Worm (Caenorhabditis elegans): Measurements from ENCODE around the gene K01D12.5.

K01D12.5 gene

ce11 chrV:12406514-12406913, 8.9 kb downstream of the K01D12.5 start:
- no peak for TF ChIP-seq unc-39 (tag; optimal IDR thresholded peaks at IDR 0.05)
- TF ChIP-seq sptf-1 (tag; optimal IDR thresholded peaks at IDR 0.05) = peak; percentile 11
- TF ChIP-seq hlh-1 (tag; optimal IDR thresholded peaks at IDR 0.05) = no peak
- no peak for TF ChIP-seq unc-62 (GFP tag; optimal IDR thresholded peaks at IDR 0.05)
- no peak for TF ChIP-seq ceh-83 (GFP tag; optimal IDR thresholded peaks at IDR 0.05)

ce11 chrV:12408525-12408924, 10.9 kb downstream of the K01D12.5 start, which contains the start of gene cdr-4:
Gene cdr-4 (minus strand): TSS chrV:12408625.
- no peak for TF ChIP-seq nhr-237 (tag; optimal IDR thresholded peaks at IDR 0.05)
- TF ChIP-seq blmp-1 (tag; optimal IDR thresholded peaks at IDR 0.05) = no peak
- no peak for TF ChIP-seq lin-32 (GFP tag; optimal IDR thresholded peaks at IDR 0.05)
- TF ChIP-seq lsy-2 (tag; optimal IDR thresholded peaks at IDR 0.05) = no peak
- TF ChIP-seq tbx-8 (GFP tag; optimal IDR thresholded peaks at IDR 0.05) = no peak
- no peak for TF ChIP-seq ceh-43 (GFP tag; optimal IDR thresholded peaks at IDR 0.05)
- no peak for TF ChIP-seq mab-5 (tag; optimal IDR thresholded peaks at IDR 0.05)
- no peak for TF ChIP-seq ztf-11 (tag; optimal IDR thresholded peaks at IDR 0.05)
- TF ChIP-seq hlh-1 (tag; optimal IDR thresholded peaks at IDR 0.05) = no peak
- TF ChIP-seq pha-4 (tag; optimal IDR thresholded peaks at IDR 0.05) = no peak
- TF ChIP-seq nhr-76 (tag; optimal IDR thresholded peaks at IDR 0.05) = no peak
- TF ChIP-seq snpc-4 (tag; optimal IDR thresholded peaks at IDR 0.05) = no peak
- TF ChIP-seq ceh-83 (GFP tag; optimal IDR thresholded peaks at IDR 0.05) = no peak
- TF ChIP-seq elt-3 (tag; optimal IDR thresholded peaks at IDR 0.05) = no peak
- TF ChIP-seq bed-3 (GFP tag; optimal IDR thresholded peaks at IDR 0.05) = no peak
- TF ChIP-seq nhr-2 (tag; optimal IDR thresholded peaks at IDR 0.05) = no peak
- no peak for TF ChIP-seq ces-1 (GFP tag; optimal IDR thresholded peaks at IDR 0.05)
- no peak for TF ChIP-seq nhr-28 (tag; optimal IDR thresholded peaks at IDR 0.05)
- no peak for TF ChIP-seq nhr-12 (tag; optimal IDR thresholded peaks at IDR 0.05)

ce11 chrV:12408996-12409395, 11.4 kb downstream of the K01D12.5 start:
- TF ChIP-seq lin-13 (tag; optimal IDR thresholded peaks at IDR 0.05) (no peak), zip-8 (tag; optimal IDR thresholded peaks at IDR 0.05) (no peak), nhr-2 (tag; optimal IDR thresholded peaks at IDR 0.05) (no peak), nhr-237 (tag; optimal IDR thresholded peaks at IDR 0.05) (no peak), bed-3 (GFP tag; optimal IDR thresholded peaks at IDR 0.05) (no peak), lsy-2 (tag; optimal IDR thresholded peaks at IDR 0.05) (no peak)

ce11 chrV:12410416-12411001, 12.9 kb downstream of the K01D12.5 start, which contains the start of gene hrg-2:
Gene hrg-2 (minus strand): TSS chrV:12410513.
- no peak for TF ChIP-seq cnd-1 (tag; optimal IDR thresholded peaks at IDR 0.05)
- TF ChIP-seq elt-1 (tag; optimal IDR thresholded peaks at IDR 0.05; ENCODE audit: borderline replicate concordance, insufficient read depth) = no peak
- TF ChIP-seq blmp-1 (tag; optimal IDR thresholded peaks at IDR 0.05) = no peak
- TF ChIP-seq sptf-1 (tag; optimal IDR thresholded peaks at IDR 0.05) = no peak

ce11 chrV:12411909-12412308, 14.3 kb downstream of the K01D12.5 start, which contains the start of gene cdr-7:
Gene cdr-7 (minus strand): TSS chrV:12412113.
- TF ChIP-seq elt-1 (tag; optimal IDR thresholded peaks at IDR 0.05; ENCODE audit: borderline replicate concordance, insufficient read depth) (peak; percentile 12), ceh-43 (GFP tag; optimal IDR thresholded peaks at IDR 0.05) (no peak)

ce11 chrV:12412321-12412720, 14.7 kb downstream of the K01D12.5 start:
- TF ChIP-seq drap-1 (GFP tag; optimal IDR thresholded peaks at IDR 0.05) (no peak), hlh-1 (tag; optimal IDR thresholded peaks at IDR 0.05) (no peak), unc-120 (tag; optimal IDR thresholded peaks at IDR 0.05; ENCODE audit: poor library complexity, severe bottlenecking) (no peak), ztf-11 (tag; optimal IDR thresholded peaks at IDR 0.05) (no peak), lin-13 (tag; optimal IDR thresholded peaks at IDR 0.05) (no peak), flh-1 (GFP tag; optimal IDR thresholded peaks at IDR 0.05) (no peak), nhr-76 (tag; optimal IDR thresholded peaks at IDR 0.05) (no peak), sem-2 (GFP tag; optimal IDR thresholded peaks at IDR 0.05) (no peak), mls-2 (tag; optimal IDR thresholded peaks at IDR 0.05) (no peak)

Measured in whole organism, mixed stage, embryonic.